Fruit fly (Drosophila melanogaster): ENCODE measurements around the gene CG6959.

CG6959 gene

dm6 chr3R:11869675-11870074 is 415 bp upstream of the CG6959 start (continued):
- TF ChIP-seq Smox (GFP tag; optimal IDR thresholded peaks at IDR 0.05) (no peak), CG11762 (GFP tag; optimal IDR thresholded peaks at IDR 0.05; ENCODE audit: insufficient read depth) (peak; percentile 9), fd85E (GFP tag; optimal IDR thresholded peaks at IDR 0.05) (no peak), CG6854 (GFP tag; optimal IDR thresholded peaks at IDR 0.05) (no peak), CG16779 (tag; optimal IDR thresholded peaks at IDR 0.05) (no peak), OdsH (GFP tag; optimal IDR thresholded peaks at IDR 0.05) (no peak), ss (GFP tag; optimal IDR thresholded peaks at IDR 0.05) (peak in 1 of 2 experiments; percentile 24), Lpt (GFP tag; optimal IDR thresholded peaks at IDR 0.05) (no peak), CG10631 (GFP tag; optimal IDR thresholded peaks at IDR 0.05) (peak; percentile 6), CG8319 (GFP tag; optimal IDR thresholded peaks at IDR 0.05) (peak; percentile 13), net (GFP tag; optimal IDR thresholded peaks at IDR 0.05) (no peak), eg (GFP tag; IDR thresholded peaks at IDR 0.05) (peak; percentile 56), CG7368 (GFP tag; optimal IDR thresholded peaks at IDR 0.05) (no peak), lz (GFP tag; optimal IDR thresholded peaks at IDR 0.05) (no peak)

dm6 chr3R:11868562-11868961 is 698 bp downstream of the CG6959 start:
- TF ChIP-seq fkh (GFP tag; optimal IDR thresholded peaks at IDR 0.05), result no peak
- TF ChIP-seq CG15336 (GFP tag; IDR thresholded peaks at IDR 0.05), result 0 out of 2 replicates have a peak, but pooled peaks have one; percentile 14
- no peak for TF ChIP-seq Sox14 (GFP tag; optimal IDR thresholded peaks at IDR 0.05)
- no peak for TF ChIP-seq CG11294 (GFP tag; IDR thresholded peaks at IDR 0.05)
- TF ChIP-seq CG8319 (GFP tag; optimal IDR thresholded peaks at IDR 0.05), result no peak
- TF ChIP-seq CG4318 (GFP tag; optimal IDR thresholded peaks at IDR 0.05), result no peak
- TF ChIP-seq CG6163 (GFP tag; IDR thresholded peaks at IDR 0.05), result 0 out of 3 replicates have a peak, but pooled peaks have one; percentile 5
- TF ChIP-seq Sox102F (GFP tag; optimal IDR thresholded peaks at IDR 0.05), result no peak
- TF ChIP-seq Eip93F (GFP tag; optimal IDR thresholded peaks at IDR 0.05), result no peak
- no peak for TF ChIP-seq CG6276 (GFP tag; optimal IDR thresholded peaks at IDR 0.05)
- no peak for TF ChIP-seq pdm3 (GFP tag; optimal IDR thresholded peaks at IDR 0.05)

dm6 chr3R:11865132-11865531 is 4.1 kb downstream of the CG6959 start:
- TF ChIP-seq CG10669 (GFP tag; optimal IDR thresholded peaks at IDR 0.05) (peak; percentile 35), Met (GFP tag; optimal IDR thresholded peaks at IDR 0.05) (no peak), CG15336 (GFP tag; IDR thresholded peaks at IDR 0.05) (0 out of 2 replicates have a peak, but pooled peaks have one; percentile 21), Eip75B (GFP tag; optimal IDR thresholded peaks at IDR 0.05) (peak; percentile 3), CG9139 (GFP tag; optimal IDR thresholded peaks at IDR 0.05) (peak; percentile 49), CG8632 (GFP tag; optimal IDR thresholded peaks at IDR 0.05) (no peak), salr (GFP tag; optimal IDR thresholded peaks at IDR 0.05) (peak in 1 of 2 experiments; percentile 27), CG6808 (GFP tag; optimal IDR thresholded peaks at IDR 0.05) (peak; percentile 65), Ets96B (tag; optimal IDR thresholded peaks at IDR 0.05) (no peak), Eip78C (GFP tag) (peak; percentile 46), CG32006 (GFP tag; optimal IDR thresholded peaks at IDR 0.05) (no peak), ss (GFP tag; optimal IDR thresholded peaks at IDR 0.05) (peak; percentile 66 to 75), fd59A (GFP tag; optimal IDR thresholded peaks at IDR 0.05) (peak; percentile 31), CG6276 (GFP tag; optimal IDR thresholded peaks at IDR 0.05) (no peak), CG8119 (GFP tag; IDR thresholded peaks at IDR 0.05) (peak; percentile 40; the same call in 2 of the 3 replicates), OdsH (GFP tag; optimal IDR thresholded peaks at IDR 0.05) (no peak), dsx (GFP tag; optimal IDR thresholded peaks at IDR 0.05; ENCODE audit: poor library complexity, severe bottlenecking) (peak; percentile 85), esn (GFP tag; optimal IDR thresholded peaks at IDR 0.05) (no peak), CG1621 (tag; optimal IDR thresholded peaks at IDR 0.05) (peak; percentile 60), CG34406 (GFP tag; optimal IDR thresholded peaks at IDR 0.05) (no peak), acj6 (GFP tag; optimal IDR thresholded peaks at IDR 0.05) (no peak), CG3032 (tag; optimal IDR thresholded peaks at IDR 0.05) (peak; percentile 0), Ets21C (GFP tag; optimal IDR thresholded peaks at IDR 0.05) (no peak), spab (GFP tag; optimal IDR thresholded peaks at IDR 0.05) (peak; percentile 43), Lpt (GFP tag; optimal IDR thresholded peaks at IDR 0.05) (peak; percentile 38), Sox102F (GFP tag; optimal IDR thresholded peaks at IDR 0.05) (no peak), svp (GFP tag) (no peak), CG6163 (GFP tag; IDR thresholded peaks at IDR 0.05) (peak; percentile 65; the same call in 1 of the 3 replicates), dac (GFP tag; optimal IDR thresholded peaks at IDR 0.05) (no peak), eg (GFP tag; IDR thresholded peaks at IDR 0.05) (peak; percentile 37; the same call in 1 of the 3 replicates)

Data from whole organism, prepupa.